Worm (Caenorhabditis elegans): Measurements from ENCODE around the gene ceh-38.

ceh-38 gene

DNA sequence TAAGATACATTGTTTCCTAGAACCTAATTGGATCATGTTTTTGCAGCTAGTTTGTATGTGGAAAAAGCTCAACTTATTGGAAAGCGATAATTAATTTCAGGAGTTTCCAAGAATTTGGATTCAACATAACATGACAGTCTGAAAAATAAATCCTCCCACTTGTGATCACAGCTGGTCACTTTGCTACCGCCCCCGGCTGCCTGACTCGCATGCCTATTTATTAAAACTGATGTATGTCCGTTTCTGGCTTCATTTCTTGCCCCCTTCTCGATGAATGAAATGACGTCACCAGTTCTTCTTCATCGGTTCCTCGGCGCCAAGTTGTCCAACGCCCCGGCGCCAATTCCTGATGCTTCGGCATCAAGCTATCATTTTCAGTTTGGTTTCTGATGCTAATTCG lies 24.3 kb upstream of the ceh-38 start:
- peak; percentile 73 for TF ChIP-seq sma-9 (GFP tag; optimal IDR thresholded peaks at IDR 0.05)
- TF ChIP-seq sma-9 (tag; optimal IDR thresholded peaks at IDR 0.05): no peak
- TF ChIP-seq nhr-11 (tag; optimal IDR thresholded peaks at IDR 0.05): no peak

DNA sequence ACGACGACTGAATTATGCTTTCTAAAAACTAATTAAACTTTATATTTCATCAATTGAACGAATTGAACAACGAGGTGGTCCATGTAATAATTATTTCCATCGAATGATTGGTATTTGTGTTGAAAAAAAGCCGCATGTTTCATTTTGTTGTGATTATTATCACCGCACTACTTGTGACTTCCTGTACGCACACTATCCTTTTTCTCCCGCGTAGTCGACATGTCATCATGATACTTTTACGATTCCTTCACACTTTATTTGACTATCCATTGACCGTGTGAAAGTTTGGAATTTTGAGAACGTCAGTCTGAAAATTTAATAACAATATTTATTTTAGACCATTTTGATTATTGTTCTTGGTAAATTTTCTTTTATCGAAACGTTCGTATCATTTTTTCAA lies 23.7 kb upstream of the ceh-38 start, which contains the start of gene F22D3.4:
F22D3.4 (minus strand) TSS at position 1 of the 400 bp plus-strand sequence.
- no peak for TF ChIP-seq ceh-82 (tag; optimal IDR thresholded peaks at IDR 0.05)
- no peak for TF ChIP-seq crh-2 (tag; optimal IDR thresholded peaks at IDR 0.05)
- no peak for TF ChIP-seq ztf-11 (tag; optimal IDR thresholded peaks at IDR 0.05)

DNA sequence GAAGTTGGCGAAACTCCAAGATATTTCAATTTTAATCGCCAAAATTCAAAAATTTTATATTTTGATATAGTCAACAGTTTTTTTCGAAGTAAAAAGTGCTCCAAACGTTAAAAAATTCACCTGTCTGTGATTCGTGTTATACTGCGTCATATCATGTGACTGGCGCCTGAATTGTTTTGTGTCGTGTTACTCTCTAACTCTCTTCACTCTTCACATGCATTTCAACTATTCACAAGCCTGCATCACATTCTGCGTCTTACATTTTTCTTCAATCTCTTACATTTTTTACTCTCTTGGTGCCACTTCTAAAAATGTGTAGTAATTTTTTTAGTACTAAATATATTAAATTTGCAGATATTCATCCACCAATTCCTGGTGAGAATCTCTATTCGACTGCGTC lies 22.9 kb upstream of the ceh-38 start, which contains the start of gene flcn-1:
flcn-1 (plus strand) TSS at position 348 of the 400 bp plus-strand sequence.
- TF ChIP-seq sma-9 (GFP tag; optimal IDR thresholded peaks at IDR 0.05) (peak; percentile 77), sma-9 (tag; optimal IDR thresholded peaks at IDR 0.05) (no peak), snpc-4 (tag; optimal IDR thresholded peaks at IDR 0.05) (peak; percentile 2), nhr-129 (tag; optimal IDR thresholded peaks at IDR 0.05) (peak; percentile 63), blmp-1 (tag; optimal IDR thresholded peaks at IDR 0.05; ENCODE audit: insufficient read depth) (no peak), unc-62 (GFP tag; optimal IDR thresholded peaks at IDR 0.05) (no peak), mdl-1 (tag; optimal IDR thresholded peaks at IDR 0.05) (no peak), ceh-82 (tag; optimal IDR thresholded peaks at IDR 0.05) (no peak), aly-2 (tag; optimal IDR thresholded peaks at IDR 0.05) (no peak), unc-39 (tag; optimal IDR thresholded peaks at IDR 0.05) (no peak), C34F6.9 (tag; optimal IDR thresholded peaks at IDR 0.05) (peak; percentile 80), nhr-25 (tag; optimal IDR thresholded peaks at IDR 0.05) (peak; percentile 38), mbf-1 (tag; optimal IDR thresholded peaks at IDR 0.05) (no peak), F13H6.1 (tag; optimal IDR thresholded peaks at IDR 0.05) (peak; percentile 59), egl-27 (tag; optimal IDR thresholded peaks at IDR 0.05) (no peak), R02D3.7 (tag; optimal IDR thresholded peaks at IDR 0.05) (no peak), skn-1 (tag; optimal IDR thresholded peaks at IDR 0.05) (peak; percentile 28), unc-55 (GFP tag; optimal IDR thresholded peaks at IDR 0.05) (peak; percentile 45), fos-1 (tag; optimal IDR thresholded peaks at IDR 0.05) (peak; percentile 11), sma-3 (GFP tag; optimal IDR thresholded peaks at IDR 0.05) (no peak), crh-2 (tag; optimal IDR thresholded peaks at IDR 0.05) (peak; percentile 59), lsy-2 (tag; optimal IDR thresholded peaks at IDR 0.05) (peak in 1 of 2 experiments; percentile 66), nhr-10 (tag; optimal IDR thresholded peaks at IDR 0.05) (no peak), nhr-6 (tag; optimal IDR thresholded peaks at IDR 0.05) (peak; percentile 66)

DNA sequence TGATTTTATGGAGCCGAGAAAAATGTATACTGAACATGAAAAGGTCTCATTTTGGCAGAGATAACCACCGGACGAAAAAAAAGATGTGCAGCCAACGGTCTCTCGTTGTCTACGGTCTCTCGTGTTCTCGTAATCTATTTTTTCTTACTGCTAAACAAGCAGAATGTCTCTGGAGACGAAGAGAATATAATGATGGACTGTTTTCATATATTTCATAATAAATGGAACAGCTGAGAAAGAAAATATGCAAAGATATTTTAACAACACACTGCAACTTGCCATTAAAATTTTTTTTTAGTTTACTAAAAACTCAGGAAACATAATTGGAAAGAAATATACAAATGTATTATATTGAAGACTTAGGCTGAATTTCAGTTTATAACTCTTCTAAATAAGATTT lies 21.3 kb upstream of the ceh-38 start:
- peak; percentile 58 for TF ChIP-seq unc-55 (GFP tag; optimal IDR thresholded peaks at IDR 0.05)
- no peak for TF ChIP-seq F13H6.1 (tag; optimal IDR thresholded peaks at IDR 0.05)
- no peak for TF ChIP-seq skn-1 (tag; optimal IDR thresholded peaks at IDR 0.05)
- TF ChIP-seq nhr-237 (tag; optimal IDR thresholded peaks at IDR 0.05): no peak
- TF ChIP-seq C34F6.9 (tag; optimal IDR thresholded peaks at IDR 0.05): peak; percentile 45

DNA sequence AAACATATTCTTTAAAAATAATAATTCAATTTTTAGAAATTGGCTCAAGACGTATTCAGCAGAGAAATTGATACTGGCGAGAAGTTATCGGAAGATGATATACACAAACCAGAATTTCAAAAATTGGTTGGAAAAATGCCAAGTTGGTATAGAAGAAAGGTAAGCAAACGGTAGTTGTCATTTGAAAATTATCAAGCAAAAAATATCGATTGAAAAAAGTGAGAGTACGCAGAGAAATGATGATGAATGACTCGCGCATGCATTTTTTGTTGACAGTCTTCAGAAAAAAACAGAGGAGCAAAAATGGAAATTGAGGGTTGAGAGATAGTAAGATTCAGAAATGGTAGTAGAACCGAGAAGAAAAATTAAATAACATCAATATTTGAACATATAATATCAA lies 18.3 kb upstream of the ceh-38 start:
- TF ChIP-seq nhr-11 (tag; optimal IDR thresholded peaks at IDR 0.05): no peak
- TF ChIP-seq ama-1 (optimal IDR thresholded peaks at IDR 0.05): no peak

DNA sequence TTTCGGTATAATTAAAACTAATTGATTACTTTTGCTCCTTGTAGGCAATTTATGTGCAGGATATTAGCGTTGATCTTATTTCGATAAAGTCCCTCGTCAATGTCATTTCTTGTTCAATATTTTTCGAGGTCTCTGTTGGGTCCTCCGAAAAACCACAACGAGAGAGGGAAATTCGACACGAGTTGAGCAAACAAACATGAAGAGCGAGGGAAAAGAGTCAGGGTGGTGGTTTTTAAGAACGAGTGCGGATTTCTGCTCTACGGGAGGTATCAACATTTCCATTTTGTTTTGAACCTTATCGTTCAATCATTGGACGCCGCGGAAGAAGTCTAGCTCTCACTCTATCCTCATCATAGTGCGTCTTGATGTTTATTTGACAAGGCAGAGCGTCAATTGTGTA lies 16.6 kb upstream of the ceh-38 start:
- no peak for TF ChIP-seq nhr-21 (tag; optimal IDR thresholded peaks at IDR 0.05)
- TF ChIP-seq mbf-1 (tag; optimal IDR thresholded peaks at IDR 0.05): no peak
- no peak for TF ChIP-seq ztf-4 (tag; optimal IDR thresholded peaks at IDR 0.05)

DNA sequence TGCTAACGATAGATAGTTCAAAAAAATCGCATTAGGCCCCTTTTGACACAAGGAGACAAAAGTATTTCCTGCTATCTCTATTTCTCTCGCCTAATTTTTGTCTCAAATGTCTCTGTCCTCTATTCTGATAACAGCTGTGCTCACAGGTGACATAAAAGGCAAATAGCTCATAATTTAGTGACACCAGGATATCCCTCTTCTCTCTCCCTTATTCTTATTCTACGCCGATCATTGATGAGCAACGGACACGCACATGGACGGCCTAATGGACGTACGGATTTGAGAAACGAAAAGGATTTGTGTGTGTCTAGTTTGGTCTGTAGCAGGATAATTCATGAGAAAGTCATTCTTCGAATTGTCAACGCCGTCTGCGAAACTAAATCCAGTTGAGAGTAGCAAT lies 15.4 kb upstream of the ceh-38 start:
- TF ChIP-seq alr-1 (tag; optimal IDR thresholded peaks at IDR 0.05) (no peak), unc-55 (GFP tag; optimal IDR thresholded peaks at IDR 0.05) (no peak), ztf-11 (tag; optimal IDR thresholded peaks at IDR 0.05) (no peak)

Data from whole organism, L2 larva.